Fruit fly (Drosophila melanogaster) whole organism, embryonic: Measurements from ENCODE around the gene SmE.

ENCODE experiments used
- CG1024 ChIP-seq: fragments of 200-800 bp; sonication (Bioruptor generic); IDR thresholded peaks from 2 replicates; pipeline ENCODE4 v1.3.6; 2022; ENCODE audit warnings: missing biosample characterization, missing genetic modification characterization
- CG12769 ChIP-seq: fragments of 200-800 bp; sonication (Bioruptor generic); optimal IDR thresholded peaks from 2 replicates; lab custom pipeline; 2019; ENCODE audit warnings: missing biosample characterization, mild to moderate bottlenecking, missing genetic modification characterization, moderate library complexity
- CG15514 ChIP-seq: fragments of 200-800 bp; sonication (Bioruptor generic); optimal IDR thresholded peaks from 3 replicates; lab custom pipeline; 2017; ENCODE audit warnings: missing biosample characterization, missing genetic modification characterization, mild to moderate bottlenecking, moderate library complexity, missing genetic modification reagents
- CG16815 ChIP-seq: fragments of 200-800 bp; sonication (Bioruptor generic); optimal IDR thresholded peaks from 3 replicates; lab custom pipeline; 2017; ENCODE audit warnings: missing biosample characterization, mild to moderate bottlenecking, missing genetic modification characterization
- CG17361 ChIP-seq: fragments of 200-800 bp; sonication (Bioruptor generic); IDR thresholded peaks from 3 replicates; pipeline ENCODE4 v1.3.6; 2022; ENCODE audit warnings: missing biosample characterization, missing genetic modification characterization
- CG9817 ChIP-seq: fragments of 200-800 bp; sonication (Bioruptor generic); optimal IDR thresholded peaks from 2 replicates; lab custom pipeline; 2018; ENCODE audit warnings: missing biosample characterization, mild to moderate bottlenecking, missing genetic modification characterization, moderate library complexity
- Lpt ChIP-seq: fragments of >200 bp; optimal IDR thresholded peaks from 2 replicates; lab custom pipeline; 2018; ENCODE audit warnings: missing biosample characterization, missing genetic modification characterization
- Mes4 ChIP-seq: fragments of 200-800 bp; sonication (Bioruptor generic); optimal IDR thresholded peaks from 2 replicates; lab custom pipeline; 2016; ENCODE audit warnings: missing biosample characterization, missing genetic modification characterization
- Nf-YB ChIP-seq: fragments of 200-800 bp; sonication (Bioruptor generic); optimal IDR thresholded peaks from 3 replicates; lab custom pipeline; 2019; ENCODE audit warnings: missing biosample characterization, mild to moderate bottlenecking, missing genetic modification characterization, moderate library complexity
- caup ChIP-seq: fragments of 200-800 bp; sonication (Bioruptor generic); optimal IDR thresholded peaks from 3 replicates; lab custom pipeline; 2017; ENCODE audit warnings: missing biosample characterization, mild to moderate bottlenecking, missing genetic modification characterization, moderate library complexity; ENCODE audit not compliant: severe bottlenecking

dm6 chr2L:7926288-7927061 is 41.2 kb upstream of the SmE start:
- TF ChIP-seq CG9817 (tag; lab: Kevin White, UChicago) (no peak), CG17361 (GFP tag; lab: Robert Waterston, UW) (no peak), Nf-YB (GFP tag; lab: Kevin White, UChicago) (no peak), CG16815 (no peak), caup (GFP tag; lab: Kevin White, UChicago) (no peak), CG15514 (GFP tag; lab: Kevin White, UChicago) (no peak), Lpt (GFP tag; lab: Kevin White, UChicago) (no peak), CG12769 (no peak), CG1024 (GFP tag; lab: Robert Waterston, UW) (no peak), Mes4 (GFP tag; lab: Kevin White, UChicago) (no peak)
